Worm (Caenorhabditis elegans) whole organism, L3 larva: ENCODE data around the gene abts-3.

Experiments
- egl-27 ChIP-seq: sonication (generic microtip); optimal IDR thresholded peaks from 4 replicates; lab custom pipeline; 2017; ENCODE audit warnings: missing biosample characterization, missing genetic modification reagents, missing genetic modification characterization
- eor-1 ChIP-seq, 2 experiments: fragments of 150-350 bp; optimal IDR thresholded peaks; 2 replicates each; lab custom pipeline; 2014 to 2018; ENCODE audit warnings: missing biosample characterization in 2 of 2, missing genetic modification characterization in 2 of 2
- fkh-10 ChIP-seq: sonication (generic microtip); optimal IDR thresholded peaks from 2 replicates; lab custom pipeline; 2017; ENCODE audit warnings: missing biosample characterization, missing genetic modification reagents, missing genetic modification characterization
- lsy-12 ChIP-seq: sonication (generic microtip); optimal IDR thresholded peaks from 2 replicates; lab custom pipeline; 2016; ENCODE audit warnings: mild to moderate bottlenecking, missing genetic modification characterization, missing compliant biosample characterization
- nhr-11 ChIP-seq: fragments of 150-350 bp; optimal IDR thresholded peaks from 2 replicates; lab custom pipeline; 2014; ENCODE audit warnings: missing biosample characterization, missing genetic modification characterization
- nhr-12 ChIP-seq: fragments of 150-350 bp; optimal IDR thresholded peaks from 2 replicates; lab custom pipeline; 2014; ENCODE audit warnings: missing biosample characterization, missing genetic modification characterization
- nhr-237 ChIP-seq: fragments of 150-350 bp; optimal IDR thresholded peaks from 2 replicates; lab custom pipeline; 2014; ENCODE audit warnings: missing biosample characterization, missing genetic modification characterization
- nhr-67 ChIP-seq: fragments of 150-350 bp; optimal IDR thresholded peaks from 2 replicates; lab custom pipeline; 2014; ENCODE audit warnings: missing biosample characterization, missing genetic modification characterization
- skn-1 ChIP-seq: fragments of 150-350 bp; optimal IDR thresholded peaks from 2 replicates; lab custom pipeline; 2014; ENCODE audit warnings: missing biosample characterization, missing genetic modification characterization
- tbx-2 ChIP-seq: sonication (generic microtip); optimal IDR thresholded peaks from 2 replicates; lab custom pipeline; 2016; ENCODE audit warnings: mild to moderate bottlenecking, missing genetic modification characterization, missing compliant biosample characterization

ce11 chrII:6202910-6203309 is 70.2 kb downstream of the abts-3 start, which contains the start of gene C30B5.17:
- no peak for TF ChIP-seq egl-27 (tag; lab: Kevin White, UChicago)
- no peak for TF ChIP-seq lsy-12
- TF ChIP-seq nhr-11 (tag; lab: Kevin White, UChicago): no peak
- no peak for TF ChIP-seq eor-1 (tag; optimal IDR thresholded peaks at IDR 0.05; lab: Kevin White, UChicago)
- TF ChIP-seq fkh-10 (GFP tag; lab: Kevin White, UChicago): no peak
- no peak for TF ChIP-seq tbx-2 (tag; lab: Kevin White, UChicago)
- TF ChIP-seq nhr-67: no peak
- TF ChIP-seq nhr-237 (tag; lab: Kevin White, UChicago): no peak
- TF ChIP-seq nhr-12 (tag; lab: Kevin White, UChicago): no peak
- TF ChIP-seq skn-1: no peak
